Fruit fly (Drosophila melanogaster) S2 (cell line): Measurements from ENCODE around the gene CG46244.

Source experiments
- CG8478 ChIP-seq: fragments of >200 bp; optimal IDR thresholded peaks from 2 replicates; lab custom pipeline; 2018
- CTCF ChIP-seq, 2 experiments: fragments of >200 bp; optimal IDR thresholded peaks; 2 replicates each; lab custom pipeline; 2018

Gene CG46244

DNA sequence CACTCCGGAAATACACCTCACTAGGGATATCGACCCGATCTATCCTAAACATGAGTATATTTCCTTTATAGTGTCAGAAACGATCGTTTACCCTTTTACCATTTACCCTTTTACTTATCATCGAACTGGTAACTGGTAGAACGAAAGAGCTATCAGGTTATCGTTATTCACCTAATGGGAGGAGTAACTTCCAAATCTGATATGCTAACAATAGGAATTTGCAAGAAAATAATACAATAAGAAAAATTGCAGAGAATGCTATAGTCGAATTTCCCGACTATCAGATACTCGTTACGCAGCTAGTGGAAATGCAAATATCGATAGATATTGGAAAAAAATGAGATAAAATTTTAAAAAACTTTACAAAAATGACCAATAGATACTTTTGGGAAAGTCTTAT lies 167.9 kb downstream of the CG46244 start:
- TF ChIP-seq CG8478 (lab: Kevin White, UChicago) (no peak), CTCF (optimal IDR thresholded peaks at IDR 0.05; lab: Kevin White, UChicago) (no peak)
